Fruit fly (Drosophila melanogaster) whole organism, prepupa: ENCODE results near the gene CG2126.

Source experiments
- CG10631 ChIP-seq: fragments of 200-800 bp; sonication (Bioruptor generic); optimal IDR thresholded peaks from 2 replicates; lab custom pipeline; 2016; ENCODE audit warnings: missing biosample characterization, missing genetic modification characterization
- CG10669 ChIP-seq: fragments of 200-800 bp; sonication (Bioruptor generic); optimal IDR thresholded peaks from 3 replicates; lab custom pipeline; 2018; ENCODE audit warnings: missing biosample characterization, mild to moderate bottlenecking, missing genetic modification characterization, moderate library complexity
- CG11294 ChIP-seq: fragments of 200-800 bp; sonication (Bioruptor generic); IDR thresholded peaks from 2 replicates; pipeline ENCODE4 v1.3.6; 2022; ENCODE audit warnings: missing biosample characterization, missing genetic modification characterization
- CG11902 ChIP-seq: fragments of 200-800 bp; sonication (Bioruptor generic); optimal IDR thresholded peaks from 3 replicates; lab custom pipeline; 2016; ENCODE audit warnings: missing biosample characterization, missing genetic modification characterization
- CG15336 ChIP-seq: fragments of 200-800 bp; sonication (Bioruptor generic); IDR thresholded peaks from 2 replicates; pipeline ENCODE4 v1.3.6; 2022; ENCODE audit warnings: missing biosample characterization, missing genetic modification characterization
- CG1621 ChIP-seq: fragments of 200-800 bp; sonication (Bioruptor generic); optimal IDR thresholded peaks from 3 replicates; lab custom pipeline; 2018; ENCODE audit warnings: missing biosample characterization, mild to moderate bottlenecking, missing genetic modification characterization
- CG16779 ChIP-seq: fragments of 200-800 bp; sonication (Bioruptor generic); optimal IDR thresholded peaks from 3 replicates; lab custom pipeline; 2017; ENCODE audit warnings: missing biosample characterization, mild to moderate bottlenecking, missing genetic modification characterization
- CG3032 ChIP-seq: fragments of 200-800 bp; optimal IDR thresholded peaks from 2 replicates; lab custom pipeline; 2019; ENCODE audit warnings: missing biosample characterization, mild to moderate bottlenecking, missing genetic modification characterization, moderate library complexity
- CG32006 ChIP-seq: fragments of 200-800 bp; sonication (Bioruptor generic); optimal IDR thresholded peaks from 3 replicates; lab custom pipeline; 2017; ENCODE audit warnings: missing biosample characterization, mild to moderate bottlenecking, missing genetic modification characterization
- CG34406 ChIP-seq: fragments of 200-800 bp; sonication (Bioruptor generic); optimal IDR thresholded peaks from 3 replicates; lab custom pipeline; 2016; ENCODE audit warnings: missing biosample characterization, missing genetic modification characterization
- CG3919 ChIP-seq: fragments of 200-800 bp; sonication (Bioruptor generic); optimal IDR thresholded peaks from 3 replicates; lab custom pipeline; 2016; ENCODE audit warnings: missing biosample characterization, missing genetic modification characterization
- CG4318 ChIP-seq: fragments of 200-800 bp; sonication (Bioruptor generic); optimal IDR thresholded peaks from 3 replicates; lab custom pipeline; 2017; ENCODE audit warnings: missing biosample characterization, mild to moderate bottlenecking, missing genetic modification characterization
- CG6163 ChIP-seq: fragments of 200-800 bp; sonication (Bioruptor generic); IDR thresholded peaks from 3 replicates; pipeline ENCODE4 v1.3.6; 2022; ENCODE audit warnings: missing biosample characterization, missing genetic modification characterization
- CG6276 ChIP-seq: fragments of 200-800 bp; sonication (Bioruptor generic); optimal IDR thresholded peaks from 2 replicates; lab custom pipeline; 2017; ENCODE audit warnings: missing biosample characterization, mild to moderate bottlenecking, missing genetic modification characterization
- CG6854 ChIP-seq: fragments of 200-800 bp; sonication (Bioruptor generic); optimal IDR thresholded peaks from 2 replicates; lab custom pipeline; 2017; ENCODE audit warnings: missing biosample characterization, mild to moderate bottlenecking, missing genetic modification characterization
- CG7368 ChIP-seq: fragments of 200-800 bp; sonication (Bioruptor generic); optimal IDR thresholded peaks from 3 replicates; lab custom pipeline; 2016; ENCODE audit warnings: missing biosample characterization, missing genetic modification characterization
- CG8119 ChIP-seq: fragments of 200-800 bp; sonication (Bioruptor generic); IDR thresholded peaks from 3 replicates; pipeline ENCODE4 v1.3.6; 2022; ENCODE audit warnings: missing biosample characterization, missing genetic modification characterization
- CG8319 ChIP-seq: fragments of 200-800 bp; sonication (Bioruptor generic); optimal IDR thresholded peaks from 3 replicates; lab custom pipeline; 2016; ENCODE audit warnings: missing biosample characterization, missing genetic modification characterization
- CG9139 ChIP-seq: fragments of 200-800 bp; sonication (Bioruptor generic); optimal IDR thresholded peaks from 3 replicates; lab custom pipeline; 2017; ENCODE audit warnings: missing biosample characterization, mild to moderate bottlenecking, missing genetic modification characterization
- Eip75B ChIP-seq: fragments of 200-800 bp; sonication (Bioruptor generic); optimal IDR thresholded peaks from 3 replicates; lab custom pipeline; 2016; ENCODE audit warnings: missing biosample characterization, missing genetic modification characterization
- Ets21C ChIP-seq: fragments of 200-800 bp; sonication (Bioruptor generic); optimal IDR thresholded peaks from 3 replicates; lab custom pipeline; 2016; ENCODE audit warnings: missing biosample characterization, missing genetic modification characterization
- Ets96B ChIP-seq: fragments of 200-800 bp; optimal IDR thresholded peaks from 2 replicates; lab custom pipeline; 2019; ENCODE audit warnings: missing biosample characterization, mild to moderate bottlenecking, missing genetic modification characterization, moderate library complexity
- Hr38 ChIP-seq: sonication (Bioruptor generic); optimal IDR thresholded peaks from 2 replicates; lab custom pipeline; 2016; ENCODE audit warnings: missing biosample characterization, missing genetic modification characterization
- Hr4 ChIP-seq: fragments of 200-800 bp; sonication (Bioruptor generic); optimal IDR thresholded peaks from 3 replicates; lab custom pipeline; 2016; ENCODE audit warnings: missing biosample characterization, missing genetic modification characterization
- Lpt ChIP-seq: fragments of 200-800 bp; sonication (Bioruptor generic); optimal IDR thresholded peaks from 3 replicates; lab custom pipeline; 2016; ENCODE audit warnings: missing biosample characterization, missing genetic modification characterization
- OdsH ChIP-seq: fragments of 200-800 bp; sonication (Bioruptor generic); optimal IDR thresholded peaks from 3 replicates; lab custom pipeline; 2016; ENCODE audit warnings: missing biosample characterization, missing genetic modification characterization
- Smox ChIP-seq: fragments of 200-800 bp; sonication (Bioruptor generic); optimal IDR thresholded peaks from 3 replicates; lab custom pipeline; 2016; ENCODE audit warnings: missing biosample characterization, missing genetic modification characterization
- Sox102F ChIP-seq: fragments of 200-800 bp; sonication (Bioruptor generic); optimal IDR thresholded peaks from 2 replicates; lab custom pipeline; 2016; ENCODE audit warnings: missing biosample characterization, mild to moderate bottlenecking, missing genetic modification characterization
- Sox14 ChIP-seq: fragments of 200-800 bp; sonication (Bioruptor generic); optimal IDR thresholded peaks from 3 replicates; lab custom pipeline; 2016; ENCODE audit warnings: missing biosample characterization, missing genetic modification characterization
- Sox15 ChIP-seq: fragments of 200-800 bp; sonication (Bioruptor generic); optimal IDR thresholded peaks from 3 replicates; lab custom pipeline; 2016; ENCODE audit warnings: missing biosample characterization, missing genetic modification characterization
- achi ChIP-seq: fragments of 200-800 bp; sonication (Bioruptor generic); optimal IDR thresholded peaks from 3 replicates; lab custom pipeline; 2016; ENCODE audit warnings: missing biosample characterization, missing genetic modification characterization
- acj6 ChIP-seq: fragments of 200-800 bp; sonication (Bioruptor generic); optimal IDR thresholded peaks from 3 replicates; lab custom pipeline; 2016; ENCODE audit warnings: missing biosample characterization, missing genetic modification characterization
- cyc ChIP-seq: fragments of 200-800 bp; sonication (Bioruptor generic); optimal IDR thresholded peaks from 3 replicates; lab custom pipeline; 2016; ENCODE audit warnings: missing biosample characterization, missing genetic modification characterization
- dac ChIP-seq: fragments of 200-800 bp; sonication (Bioruptor generic); optimal IDR thresholded peaks from 2 replicates; lab custom pipeline; 2017; ENCODE audit warnings: missing biosample characterization, mild to moderate bottlenecking, missing genetic modification characterization
- eg ChIP-seq: fragments of 200-800 bp; sonication (Bioruptor generic); IDR thresholded peaks from 3 replicates; pipeline ENCODE4 v1.3.6; 2022; ENCODE audit warnings: missing biosample characterization, missing genetic modification characterization
- esn ChIP-seq: fragments of 200-800 bp; sonication (Bioruptor generic); optimal IDR thresholded peaks from 2 replicates; lab custom pipeline; 2016; ENCODE audit warnings: missing biosample characterization, mild to moderate bottlenecking, missing genetic modification characterization, moderate library complexity
- fd85E ChIP-seq: fragments of 200-800 bp; sonication (Bioruptor generic); optimal IDR thresholded peaks from 3 replicates; lab custom pipeline; 2016; ENCODE audit warnings: missing biosample characterization, missing genetic modification characterization
- fkh ChIP-seq: fragments of 200-800 bp; sonication (Bioruptor generic); optimal IDR thresholded peaks from 3 replicates; lab custom pipeline; 2017; ENCODE audit warnings: missing biosample characterization, mild to moderate bottlenecking, missing genetic modification characterization, moderate library complexity
- lz ChIP-seq: fragments of 200-800 bp; sonication (Bioruptor generic); optimal IDR thresholded peaks from 3 replicates; lab custom pipeline; 2016; ENCODE audit warnings: missing biosample characterization, missing genetic modification characterization
- net ChIP-seq: fragments of 200-800 bp; sonication (Bioruptor generic); optimal IDR thresholded peaks from 3 replicates; lab custom pipeline; 2016; ENCODE audit warnings: missing biosample characterization, missing genetic modification characterization
- pdm3 ChIP-seq: fragments of 200-800 bp; sonication (Bioruptor generic); optimal IDR thresholded peaks from 3 replicates; lab custom pipeline; 2016; ENCODE audit warnings: missing biosample characterization, missing genetic modification characterization
- ss ChIP-seq, 2 experiments: fragments of 200-800 bp; sonication (Bioruptor generic); optimal IDR thresholded peaks; 2 replicates in 1 of 2; 3 replicates in 1 of 2; lab custom pipeline; 2017 to 2018; ENCODE audit warnings: mild to moderate bottlenecking in 2 of 2, missing biosample characterization in 2 of 2, missing genetic modification characterization in 2 of 2, moderate library complexity in 1 of 2
- svp ChIP-seq: fragments of 200-800 bp; sonication (Bioruptor generic); peaks from one replicate; lab custom pipeline; 2016; ENCODE audit warnings: missing biosample characterization, missing genetic modification characterization
- topi ChIP-seq: fragments of 200-800 bp; sonication (Bioruptor generic); optimal IDR thresholded peaks from 3 replicates; lab custom pipeline; 2016; ENCODE audit warnings: missing biosample characterization, missing genetic modification characterization

The CG2126 gene

dm6 chr3R:31748093-31748996, 28.1 kb downstream of the CG2126 start (continued):
- TF ChIP-seq CG16779 (tag; lab: Kevin White, UChicago) = peak; percentile 75
- TF ChIP-seq CG6854 = peak; percentile 80
- TF ChIP-seq net (GFP tag; lab: Kevin White, UChicago) = peak; percentile 74
- TF ChIP-seq CG4318 (GFP tag; lab: Kevin White, UChicago) = no peak
- no peak for TF ChIP-seq OdsH (GFP tag; lab: Kevin White, UChicago)
- peak; percentile 62 for TF ChIP-seq Lpt
- TF ChIP-seq CG6276 (GFP tag; lab: Kevin White, UChicago) = peak; percentile 65
- peak; percentile 51 for TF ChIP-seq Eip75B (GFP tag; lab: Kevin White, UChicago)
- TF ChIP-seq CG11294 (GFP tag; lab: Robert Waterston, UW) = no peak
- peak; percentile 80 for TF ChIP-seq fkh

- TF ChIP-seq Lpt (no peak), CG3919 (no peak), fkh (no peak), CG7368 (GFP tag; lab: Kevin White, UChicago) (no peak), CG8319 (GFP tag; lab: Kevin White, UChicago) (no peak), eg (GFP tag; lab: Robert Waterston, UW) (no peak), CG34406 (GFP tag; lab: Kevin White, UChicago) (no peak), topi (no peak), CG10669 (GFP tag; lab: Kevin White, UChicago) (no peak), svp (GFP tag; lab: Kevin White, UChicago) (no peak), Ets21C (no peak), CG11902 (GFP tag; lab: Kevin White, UChicago) (no peak), esn (GFP tag; lab: Kevin White, UChicago) (peak; percentile 33), achi (GFP tag; lab: Kevin White, UChicago) (no peak), CG32006 (GFP tag; lab: Kevin White, UChicago) (no peak), pdm3 (GFP tag; lab: Kevin White, UChicago) (no peak), Hr4 (GFP tag; lab: Kevin White, UChicago) (no peak), CG3032 (tag; lab: Kevin White, UChicago) (peak; percentile 11), lz (GFP tag; lab: Kevin White, UChicago) (no peak), CG6854 (no peak), acj6 (no peak), CG11294 (GFP tag; lab: Robert Waterston, UW) (no peak), CG1621 (tag; lab: Kevin White, UChicago) (peak; percentile 50)
These were observed 28.9 kb downstream of the CG2126 start, which contains the start of the genes nero and CG1910 for dm6 chr3R:31747429-31748048. nero (minus strand) TSS chr3R:31747558. CG1910 (plus strand) TSS chr3R:31747643.

dm6 chr3R:31745629-31746081, 30.8 kb downstream of the CG2126 start, which contains the start of gene awd:
awd (minus strand) TSS chr3R:31746077.
- TF ChIP-seq net (GFP tag; lab: Kevin White, UChicago) = peak; percentile 7
- TF ChIP-seq CG6163 (GFP tag; lab: Robert Waterston, UW) = peak; percentile 14; the same call in 1 of the 3 replicates
- TF ChIP-seq lz (GFP tag; lab: Kevin White, UChicago) = no peak
- peak; percentile 57 for TF ChIP-seq Sox14 (GFP tag; lab: Kevin White, UChicago)
- peak; percentile 45 for TF ChIP-seq CG6854
- TF ChIP-seq CG3032 (tag; lab: Kevin White, UChicago) = peak; percentile 9
- no peak for TF ChIP-seq dac (GFP tag; lab: Kevin White, UChicago)
- TF ChIP-seq esn (GFP tag; lab: Kevin White, UChicago) = peak; percentile 35
- TF ChIP-seq acj6 = no peak
- peak; percentile 49; the same call in 2 of the 3 replicates for TF ChIP-seq CG8119
- no peak for TF ChIP-seq Hr38 (GFP tag; lab: Kevin White, UChicago)
- TF ChIP-seq ss (GFP tag; optimal IDR thresholded peaks at IDR 0.05; lab: Kevin White, UChicago) = peak; percentile 42 to 47
- TF ChIP-seq Sox15 (GFP tag; lab: Kevin White, UChicago) = no peak
- no peak for TF ChIP-seq CG15336 (GFP tag; lab: Robert Waterston, UW)
- no peak for TF ChIP-seq Hr4 (GFP tag; lab: Kevin White, UChicago)
- TF ChIP-seq CG34406 (GFP tag; lab: Kevin White, UChicago) = no peak
- TF ChIP-seq CG10669 (GFP tag; lab: Kevin White, UChicago) = no peak
- no peak for TF ChIP-seq CG6276 (GFP tag; lab: Kevin White, UChicago)
- no peak for TF ChIP-seq fd85E (GFP tag; lab: Kevin White, UChicago)
- no peak for TF ChIP-seq Sox102F
- peak; percentile 15 for TF ChIP-seq CG9139 (GFP tag; lab: Kevin White, UChicago)
- TF ChIP-seq achi (GFP tag; lab: Kevin White, UChicago) = peak; percentile 18
- no peak for TF ChIP-seq CG10631 (GFP tag; lab: Kevin White, UChicago)
- no peak for TF ChIP-seq Lpt
- no peak for TF ChIP-seq cyc (GFP tag; lab: Kevin White, UChicago)
- no peak for TF ChIP-seq Smox (GFP tag; lab: Kevin White, UChicago)
- no peak for TF ChIP-seq Ets96B (tag; lab: Kevin White, UChicago)
